Worm (Caenorhabditis elegans): Measurements from ENCODE around the gene C11E4.7.

Gene C11E4.7

ce11 chrX:9653478-9653877 is 36.5 kb downstream of the C11E4.7 start:
- TF ChIP-seq snpc-4 (tag; optimal IDR thresholded peaks at IDR 0.05) (no peak), fos-1 (tag; optimal IDR thresholded peaks at IDR 0.05) (no peak), elt-3 (tag; optimal IDR thresholded peaks at IDR 0.05) (no peak), ZK546.5 (tag; optimal IDR thresholded peaks at IDR 0.05) (no peak), mdl-1 (tag; optimal IDR thresholded peaks at IDR 0.05) (no peak), nhr-28 (tag; optimal IDR thresholded peaks at IDR 0.05) (no peak), unc-39 (tag; optimal IDR thresholded peaks at IDR 0.05) (no peak), egl-27 (tag; optimal IDR thresholded peaks at IDR 0.05) (no peak), nhr-77 (tag; optimal IDR thresholded peaks at IDR 0.05) (no peak), R02D3.7 (tag; optimal IDR thresholded peaks at IDR 0.05) (no peak), eor-1 (tag; optimal IDR thresholded peaks at IDR 0.05) (no peak), ztf-11 (tag; optimal IDR thresholded peaks at IDR 0.05) (no peak), nhr-43 (tag; optimal IDR thresholded peaks at IDR 0.05; ENCODE audit: poor library complexity, severe bottlenecking) (no peak), ceh-16 (tag; optimal IDR thresholded peaks at IDR 0.05) (no peak), nhr-23 (tag; optimal IDR thresholded peaks at IDR 0.05) (no peak), tbx-2 (tag; optimal IDR thresholded peaks at IDR 0.05) (no peak)

- TF ChIP-seq nhr-43 (tag; optimal IDR thresholded peaks at IDR 0.05; ENCODE audit: poor library complexity, severe bottlenecking) = no peak
These were observed 37.2 kb downstream of the C11E4.7 start for ce11 chrX:9654232-9654631.

- TF ChIP-seq egl-27 (tag; optimal IDR thresholded peaks at IDR 0.05) = no peak
- no peak for TF ChIP-seq zag-1 (tag; optimal IDR thresholded peaks at IDR 0.05)
- no peak for TF ChIP-seq aly-2 (tag; optimal IDR thresholded peaks at IDR 0.05)
- no peak for TF ChIP-seq pha-4 (tag; optimal IDR thresholded peaks at IDR 0.05)
- TF ChIP-seq nhr-67 (tag; optimal IDR thresholded peaks at IDR 0.05) = no peak
- TF ChIP-seq ceh-82 (tag; optimal IDR thresholded peaks at IDR 0.05) = no peak
- TF ChIP-seq eor-1 (tag; optimal IDR thresholded peaks at IDR 0.05) = no peak
- no peak for TF ChIP-seq hmg-11 (tag; optimal IDR thresholded peaks at IDR 0.05)
These were observed 39.8 kb downstream of the C11E4.7 start for ce11 chrX:9656772-9657171.

- TF ChIP-seq fkh-2 (tag; optimal IDR thresholded peaks at IDR 0.05) (no peak), mml-1 (tag; optimal IDR thresholded peaks at IDR 0.05) (no peak), ztf-11 (tag; optimal IDR thresholded peaks at IDR 0.05) (no peak), tbx-2 (tag; optimal IDR thresholded peaks at IDR 0.05) (no peak), hmg-11 (tag; optimal IDR thresholded peaks at IDR 0.05) (no peak), nhr-76 (tag; optimal IDR thresholded peaks at IDR 0.05) (no peak), lsy-12 (tag; optimal IDR thresholded peaks at IDR 0.05) (no peak), skn-1 (tag; optimal IDR thresholded peaks at IDR 0.05) (no peak), nhr-12 (tag; optimal IDR thresholded peaks at IDR 0.05) (no peak), pha-4 (tag; optimal IDR thresholded peaks at IDR 0.05) (no peak), R02D3.7 (tag; optimal IDR thresholded peaks at IDR 0.05) (no peak), nhr-237 (tag; optimal IDR thresholded peaks at IDR 0.05) (no peak), ceh-9 (tag; optimal IDR thresholded peaks at IDR 0.05) (no peak), pqm-1 (tag; optimal IDR thresholded peaks at IDR 0.05) (no peak)
These were observed 48.9 kb downstream of the C11E4.7 start for ce11 chrX:9665944-9666343.

ce11 chrX:9667391-9667790 is 50.4 kb downstream of the C11E4.7 start:
- TF ChIP-seq tbx-2 (tag; optimal IDR thresholded peaks at IDR 0.05) (no peak), unc-62 (GFP tag; optimal IDR thresholded peaks at IDR 0.05) (peak; percentile 49), R02D3.7 (tag; optimal IDR thresholded peaks at IDR 0.05) (peak; percentile 11), ceh-28 (tag; optimal IDR thresholded peaks at IDR 0.05) (peak; percentile 30), mdl-1 (tag; optimal IDR thresholded peaks at IDR 0.05) (no peak), nhr-43 (tag; optimal IDR thresholded peaks at IDR 0.05; ENCODE audit: poor library complexity, severe bottlenecking) (peak; percentile 17), jun-1 (tag; optimal IDR thresholded peaks at IDR 0.05) (no peak), pha-4 (tag; optimal IDR thresholded peaks at IDR 0.05) (no peak), lin-39 (tag; optimal IDR thresholded peaks at IDR 0.05) (no peak), snpc-4 (tag; optimal IDR thresholded peaks at IDR 0.05) (no peak), elt-2 (tag; optimal IDR thresholded peaks at IDR 0.05) (no peak), fkh-10 (GFP tag; optimal IDR thresholded peaks at IDR 0.05) (peak; percentile 20), ceh-16 (tag; optimal IDR thresholded peaks at IDR 0.05) (no peak), nhr-25 (tag; optimal IDR thresholded peaks at IDR 0.05) (peak; percentile 15), ceh-9 (tag; optimal IDR thresholded peaks at IDR 0.05) (no peak), pqm-1 (tag; optimal IDR thresholded peaks at IDR 0.05) (no peak), nhr-23 (tag; optimal IDR thresholded peaks at IDR 0.05) (peak; percentile 50), elt-1 (tag; optimal IDR thresholded peaks at IDR 0.05) (peak; percentile 68), ztf-11 (tag; optimal IDR thresholded peaks at IDR 0.05) (no peak)

Measured in whole organism, L3 larva.